Fruit fly (Drosophila melanogaster): ENCODE data around the gene Nop56.

The Nop56 gene

DNA sequence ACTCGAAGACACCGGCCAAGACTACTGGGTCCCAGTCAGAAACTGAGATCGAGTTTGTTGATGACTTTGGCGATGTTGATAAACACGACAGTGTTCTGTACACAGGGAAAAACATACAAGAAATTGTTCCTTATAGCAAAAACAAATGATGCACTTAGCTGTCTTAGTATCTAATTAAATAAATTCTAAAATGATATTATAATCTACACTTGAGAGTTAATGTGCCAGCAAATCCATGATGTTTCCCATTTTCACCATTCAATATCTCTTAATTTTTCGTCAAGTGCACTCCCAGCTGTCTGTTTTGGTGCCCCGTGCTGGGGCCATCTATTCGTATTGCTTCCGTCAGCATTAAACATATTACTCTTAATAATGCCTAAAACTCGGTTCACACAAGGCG, 20.6 kb downstream of the Nop56 start (continued):
- TF ChIP-seq CG14965 (GFP tag; optimal IDR thresholded peaks at IDR 0.05; ENCODE audit: borderline replicate concordance) (no peak), Lhr (GFP tag; optimal IDR thresholded peaks at IDR 0.05) (no peak), gce (GFP tag; IDR thresholded peaks at IDR 0.05) (0 out of 3 replicates have a peak, but pooled peaks have one; percentile 29), GATAe (GFP tag; conservative IDR thresholded peaks at IDR 0.05) (no peak), CG17829 (tag; optimal IDR thresholded peaks at IDR 0.05) (peak; percentile 6), Taf1 (GFP tag; IDR thresholded peaks at IDR 0.05) (peak; percentile 55), hbn (GFP tag; IDR thresholded peaks at IDR 0.05; ENCODE audit: partially characterized antibody) (no peak), B-H2 (GFP tag; optimal IDR thresholded peaks at IDR 0.05) (no peak), da (GFP tag; optimal IDR thresholded peaks at IDR 0.05) (no peak), rib (GFP tag; IDR thresholded peaks at IDR 0.05) (no peak), CG4328 (GFP tag; optimal IDR thresholded peaks at IDR 0.05) (no peak), eve (GFP tag; optimal IDR thresholded peaks at IDR 0.05) (no peak), inv (GFP tag; IDR thresholded peaks at IDR 0.05; ENCODE audit: partially characterized antibody) (no peak), Atf-2 (GFP tag; optimal IDR thresholded peaks at IDR 0.05) (no peak), pros (GFP tag; optimal IDR thresholded peaks at IDR 0.05) (no peak), lmd (GFP tag; IDR thresholded peaks at IDR 0.05) (peak; percentile 71), bab2 (GFP tag; optimal IDR thresholded peaks at IDR 0.05) (no peak), Ssrp (tag; optimal IDR thresholded peaks at IDR 0.05) (no peak), CG10267 (tag; optimal IDR thresholded peaks at IDR 0.05) (peak; percentile 29), CG11085 (GFP tag; IDR thresholded peaks at IDR 0.05) (no peak), nerfin-1 (tag; optimal IDR thresholded peaks at IDR 0.05) (no peak), esg (GFP tag; conservative IDR thresholded peaks at IDR 0.05) (peak; percentile 43), oc (tag; optimal IDR thresholded peaks at IDR 0.05) (no peak), Rx (GFP tag; IDR thresholded peaks at IDR 0.05) (no peak), CG9727 (GFP tag; optimal IDR thresholded peaks at IDR 0.05) (peak; percentile 37), phol (tag; optimal IDR thresholded peaks at IDR 0.05) (no peak), CG12769 (tag; optimal IDR thresholded peaks at IDR 0.05) (peak; percentile 40), luna (GFP tag; optimal IDR thresholded peaks at IDR 0.05) (no peak), ATbp (GFP tag; optimal IDR thresholded peaks at IDR 0.05) (no peak), dysf (GFP tag; IDR thresholded peaks at IDR 0.05) (peak; percentile 83), CG10462 (GFP tag; optimal IDR thresholded peaks at IDR 0.05) (no peak), chm (GFP tag; IDR thresholded peaks at IDR 0.05) (no peak), bbx (GFP tag; IDR thresholded peaks at IDR 0.05; ENCODE audit: partially characterized antibody) (no peak), btn (GFP tag; optimal IDR thresholded peaks at IDR 0.05) (no peak), lola (GFP tag; optimal IDR thresholded peaks at IDR 0.05) (no peak), dpn (GFP tag; optimal IDR thresholded peaks at IDR 0.05) (peak in 1 of 2 experiments; percentile 3), CG9876 (GFP tag; optimal IDR thresholded peaks at IDR 0.05) (no peak), Dll (GFP tag; IDR thresholded peaks at IDR 0.05; ENCODE audit: partially characterized antibody) (no peak), Meics (GFP tag; optimal IDR thresholded peaks at IDR 0.05) (peak; percentile 41), ara (GFP tag; IDR thresholded peaks at IDR 0.05) (no peak), sima (GFP tag; optimal IDR thresholded peaks at IDR 0.05) (no peak), Bdp1 (GFP tag; optimal IDR thresholded peaks at IDR 0.05) (no peak), Asciz (GFP tag; optimal IDR thresholded peaks at IDR 0.05) (no peak), CG31224 (GFP tag; IDR thresholded peaks at IDR 0.05) (peak; percentile 42; the same call in 1 of the 2 replicates), NC2β (GFP tag; optimal IDR thresholded peaks at IDR 0.05) (no peak), CG11723 (GFP tag; optimal IDR thresholded peaks at IDR 0.05) (no peak), gsb-n (tag; optimal IDR thresholded peaks at IDR 0.05) (no peak)

All from whole organism, embryonic.